Worm (Caenorhabditis elegans): ENCODE results near the gene pck-1.

DNA sequence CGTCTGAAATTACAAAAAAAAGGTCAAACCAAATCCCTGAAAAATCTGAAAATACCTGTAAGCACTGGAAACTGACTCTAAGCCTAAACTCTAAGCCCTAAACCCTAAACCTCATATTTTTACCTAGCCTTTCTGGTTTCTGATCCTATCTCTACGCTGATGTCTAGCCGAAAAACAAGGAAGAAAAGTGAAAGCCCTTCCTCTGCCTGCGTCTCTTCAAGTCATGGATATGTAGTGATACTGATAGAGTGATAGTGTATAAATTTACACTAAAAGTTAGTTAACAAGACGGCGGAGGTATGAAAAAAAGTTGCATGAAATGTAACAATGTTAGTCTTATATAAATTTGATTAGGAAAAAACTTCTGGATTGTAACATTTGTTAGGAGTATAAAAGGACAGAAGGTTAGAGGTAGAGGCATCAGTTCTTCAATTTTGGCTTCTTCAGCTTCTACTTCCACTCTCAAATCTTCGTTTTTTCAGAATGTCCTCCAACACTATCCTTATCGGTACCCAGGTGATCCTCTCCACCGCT is 25.4 kb downstream of the pck-1 start, which contains the start of gene col-88:
- TF ChIP-seq nhr-6 (tag; optimal IDR thresholded peaks at IDR 0.05) = no peak
- TF ChIP-seq unc-39 (tag; optimal IDR thresholded peaks at IDR 0.05) = no peak
- no peak for TF ChIP-seq nhr-11 (tag; optimal IDR thresholded peaks at IDR 0.05)
- no peak for TF ChIP-seq nhr-25 (tag; optimal IDR thresholded peaks at IDR 0.05)
- TF ChIP-seq ZK546.5 (tag; optimal IDR thresholded peaks at IDR 0.05) = no peak
- no peak for TF ChIP-seq aly-2 (tag; optimal IDR thresholded peaks at IDR 0.05)
- TF ChIP-seq nhr-237 (tag; optimal IDR thresholded peaks at IDR 0.05) = no peak
- TF ChIP-seq elt-1 (tag; optimal IDR thresholded peaks at IDR 0.05) = no peak

All from whole organism, L2 larva.